Worm (Caenorhabditis elegans) whole organism, L1 larva: ENCODE data around the gene lgc-12.

Experiments used
- F16B12.6 ChIP-seq: fragments of 150-350 bp; optimal IDR thresholded peaks from 2 replicates; lab custom pipeline; 2014; ENCODE audit warnings: missing biosample characterization, missing genetic modification characterization
- aha-1 ChIP-seq: fragments of 150-350 bp; optimal IDR thresholded peaks from 2 replicates; lab custom pipeline; 2014; ENCODE audit warnings: missing biosample characterization, missing genetic modification characterization
- blmp-1 ChIP-seq: fragments of 150-350 bp; optimal IDR thresholded peaks from 2 replicates; lab custom pipeline; 2014; ENCODE audit warnings: missing biosample characterization, missing genetic modification characterization
- ceh-63 ChIP-seq: fragments of 200-800 bp; sonication (Bioruptor generic); optimal IDR thresholded peaks from 2 replicates; lab custom pipeline; 2018; ENCODE audit warnings: mild to moderate bottlenecking, missing genetic modification characterization, missing compliant biosample characterization
- ceh-90 ChIP-seq: sonication (generic microtip); optimal IDR thresholded peaks from 2 replicates; lab custom pipeline; 2016; ENCODE audit warnings: missing genetic modification characterization, missing compliant biosample characterization
- dsc-1 ChIP-seq: sonication (generic microtip); optimal IDR thresholded peaks from 2 replicates; lab custom pipeline; 2016; ENCODE audit warnings: mild to moderate bottlenecking, missing genetic modification characterization, missing compliant biosample characterization
- efl-3 ChIP-seq: fragments of 200-800 bp; sonication (Bioruptor generic); optimal IDR thresholded peaks from 2 replicates; lab custom pipeline; 2018; ENCODE audit warnings: mild to moderate bottlenecking, missing genetic modification characterization, missing compliant biosample characterization
- egl-13 ChIP-seq: sonication (generic microtip); optimal IDR thresholded peaks from 2 replicates; lab custom pipeline; 2016; ENCODE audit warnings: missing genotype, missing genetic modification reagents, missing genetic modification characterization, missing compliant biosample characterization
- fkh-8 ChIP-seq: sonication (generic microtip); optimal IDR thresholded peaks from 2 replicates; lab custom pipeline; 2016; ENCODE audit warnings: mild to moderate bottlenecking, missing genetic modification characterization, missing compliant biosample characterization
- grh-1 ChIP-seq: fragments of 200-800 bp; sonication (Bioruptor generic); IDR thresholded peaks from 2 replicates; pipeline ENCODE4 v1.3.6; 2022; ENCODE audit warnings: missing genetic modification reagents, missing genetic modification characterization, missing compliant biosample characterization
- hlh-17 ChIP-seq: fragments of 200-800 bp; sonication (Bioruptor generic); optimal IDR thresholded peaks from 2 replicates; lab custom pipeline; 2018; ENCODE audit warnings: missing genetic modification characterization, mild to moderate bottlenecking, missing compliant biosample characterization, moderate library complexity, borderline replicate concordance
- hlh-4 ChIP-seq: sonication (generic microtip); optimal IDR thresholded peaks from 2 replicates; lab custom pipeline; 2016; ENCODE audit warnings: mild to moderate bottlenecking, missing genetic modification characterization, missing compliant biosample characterization
- irx-1 ChIP-seq: sonication (generic microtip); optimal IDR thresholded peaks from 2 replicates; lab custom pipeline; 2016; ENCODE audit warnings: missing genetic modification characterization, missing compliant biosample characterization
- isw-1 ChIP-seq: fragments of 200-800 bp; sonication (Bioruptor generic); IDR thresholded peaks from 2 replicates; pipeline ENCODE4 v1.3.6; 2022; ENCODE audit warnings: missing genetic modification characterization, missing compliant biosample characterization
- lin-14 ChIP-seq: fragments of 200-800 bp; sonication (Bioruptor generic); optimal IDR thresholded peaks from 2 replicates; lab custom pipeline; 2018; ENCODE audit warnings: mild to moderate bottlenecking, missing genetic modification characterization, moderate library complexity, missing compliant biosample characterization
- lin-35 ChIP-seq, 2 experiments: fragments of 150-350 bp; optimal IDR thresholded peaks; 2 replicates each; lab custom pipeline; 2014; ENCODE audit warnings: missing biosample characterization in 2 of 2, missing genetic modification characterization in 2 of 2, missing genetic modification reagents in 2 of 2
- lir-3 ChIP-seq: sonication (generic microtip); optimal IDR thresholded peaks from 2 replicates; lab custom pipeline; 2016; ENCODE audit warnings: mild to moderate bottlenecking, missing genetic modification characterization, moderate library complexity, missing compliant biosample characterization; ENCODE audit not compliant: poor library complexity
- lsy-2 ChIP-seq, 2 experiments: fragments of 150-350 bp; optimal IDR thresholded peaks; 2 replicates each; lab custom pipeline; 2014; ENCODE audit warnings: missing biosample characterization in 2 of 2, missing genetic modification characterization in 2 of 2
- mef-2 ChIP-seq: fragments of 150-350 bp; optimal IDR thresholded peaks from 2 replicates; lab custom pipeline; 2014; ENCODE audit warnings: missing biosample characterization, missing genetic modification characterization
- mep-1 ChIP-seq: fragments of 150-350 bp; optimal IDR thresholded peaks from 2 replicates; lab custom pipeline; 2014; ENCODE audit warnings: missing biosample characterization, missing genetic modification characterization
- nhr-19 ChIP-seq: fragments of 200-800 bp; sonication (Bioruptor generic); conservative IDR thresholded peaks from 2 replicates; pipeline ENCODE4 v1.3.6; 2022; ENCODE audit warnings: missing genetic modification characterization, missing compliant biosample characterization
- nhr-20 ChIP-seq: sonication (generic microtip); optimal IDR thresholded peaks from 2 replicates; lab custom pipeline; 2016; ENCODE audit warnings: mild to moderate bottlenecking, missing genetic modification characterization, missing compliant biosample characterization
- nhr-237 ChIP-seq: fragments of 150-350 bp; optimal IDR thresholded peaks from 2 replicates; lab custom pipeline; 2014; ENCODE audit warnings: missing biosample characterization, missing genetic modification characterization
- nhr-28 ChIP-seq: fragments of 150-350 bp; optimal IDR thresholded peaks from 2 replicates; lab custom pipeline; 2014; ENCODE audit warnings: missing biosample characterization, missing genetic modification characterization
- nhr-71 ChIP-seq: sonication (generic microtip); optimal IDR thresholded peaks from 2 replicates; lab custom pipeline; 2016; ENCODE audit warnings: mild to moderate bottlenecking, missing genetic modification characterization, moderate library complexity, missing compliant biosample characterization
- nhr-85 ChIP-seq: sonication (generic microtip); peaks from one replicate; lab custom pipeline; 2016; ENCODE audit warnings: missing genetic modification characterization, inconsistent platforms, missing compliant biosample characterization
- pag-3 ChIP-seq: sonication (generic microtip); optimal IDR thresholded peaks from 2 replicates; lab custom pipeline; 2017; ENCODE audit warnings: missing genetic modification characterization, mild to moderate bottlenecking, missing compliant biosample characterization, antibody characterized with exemption, borderline replicate concordance; ENCODE audit not compliant: insufficient read depth
- pax-3 ChIP-seq: fragments of 200-800 bp; sonication (Bioruptor generic); optimal IDR thresholded peaks from 2 replicates; lab custom pipeline; 2018; ENCODE audit warnings: mild to moderate bottlenecking, missing genetic modification characterization, moderate library complexity, missing compliant biosample characterization
- rnt-1 ChIP-seq: sonication (generic microtip); optimal IDR thresholded peaks from 2 replicates; lab custom pipeline; 2016; ENCODE audit warnings: mild to moderate bottlenecking, missing genetic modification characterization, moderate library complexity, missing compliant biosample characterization
- skn-1 ChIP-seq: fragments of 150-350 bp; optimal IDR thresholded peaks from 2 replicates; lab custom pipeline; 2014; ENCODE audit warnings: missing biosample characterization, missing genetic modification characterization
- snpc-4 ChIP-seq: fragments of 150-350 bp; optimal IDR thresholded peaks from 2 replicates; lab custom pipeline; 2014; ENCODE audit warnings: missing biosample characterization, missing genetic modification characterization
- snu-23 ChIP-seq: sonication (generic microtip); optimal IDR thresholded peaks from 2 replicates; lab custom pipeline; 2016; ENCODE audit warnings: missing genetic modification characterization, missing compliant biosample characterization
- sox-4 ChIP-seq: sonication (generic microtip); optimal IDR thresholded peaks from 2 replicates; lab custom pipeline; 2016; ENCODE audit warnings: missing genetic modification characterization, missing compliant biosample characterization
- sptf-1 ChIP-seq: fragments of 150-350 bp; optimal IDR thresholded peaks from 2 replicates; lab custom pipeline; 2014; ENCODE audit warnings: missing biosample characterization, missing genetic modification characterization
- sup-37 ChIP-seq: fragments of 200-800 bp; sonication (Bioruptor generic); optimal IDR thresholded peaks from 2 replicates; lab custom pipeline; 2018; ENCODE audit warnings: mild to moderate bottlenecking, missing genetic modification characterization, missing compliant biosample characterization
- swsn-7 ChIP-seq: sonication (generic microtip); optimal IDR thresholded peaks from 2 replicates; lab custom pipeline; 2016; ENCODE audit warnings: missing genetic modification characterization, missing compliant biosample characterization
- tbx-2 ChIP-seq: sonication (generic microtip); optimal IDR thresholded peaks from 2 replicates; lab custom pipeline; 2016; ENCODE audit warnings: missing genetic modification characterization, missing compliant biosample characterization
- tlp-1 ChIP-seq: fragments of 150-350 bp; optimal IDR thresholded peaks from 2 replicates; lab custom pipeline; 2014; ENCODE audit warnings: missing biosample characterization, missing genetic modification characterization
- unc-130 ChIP-seq: fragments of 150-350 bp; optimal IDR thresholded peaks from 2 replicates; lab custom pipeline; 2017; ENCODE audit warnings: missing biosample characterization, missing genetic modification characterization, inconsistent platforms
- xbp-1 ChIP-seq: sonication (generic microtip); optimal IDR thresholded peaks from 2 replicates; lab custom pipeline; 2016; ENCODE audit warnings: missing genetic modification characterization, missing compliant biosample characterization
- zag-1 ChIP-seq: fragments of 150-350 bp; optimal IDR thresholded peaks from 2 replicates; lab custom pipeline; 2014; ENCODE audit warnings: missing biosample characterization, missing genetic modification characterization
- ztf-11 ChIP-seq, 2 experiments: sonication (generic microtip); optimal IDR thresholded peaks; 2 replicates each; lab custom pipeline; 2016 to 2017; ENCODE audit warnings: missing genetic modification characterization in 2 of 2, missing biosample characterization in 1 of 2, missing compliant biosample characterization in 1 of 2

Gene lgc-12

ce11 chrIII:7544211-7544610 is 17.8 kb upstream of the lgc-12 start (continued):
- TF ChIP-seq isw-1 (GFP tag; lab: Robert Waterston, UW) (no peak), lsy-2 (tag; optimal IDR thresholded peaks at IDR 0.05; lab: Kevin White, UChicago) (peak; percentile 42 to 45), efl-3 (GFP tag; lab: Kevin White, UChicago) (no peak), fkh-8 (tag; lab: Kevin White, UChicago) (no peak), ztf-11 (tag; optimal IDR thresholded peaks at IDR 0.05; lab: Kevin White, UChicago) (no peak), nhr-20 (tag; lab: Kevin White, UChicago) (peak; percentile 14), tbx-2 (tag; lab: Kevin White, UChicago) (no peak), F16B12.6 (tag; lab: Kevin White, UChicago) (no peak), aha-1 (tag; lab: Kevin White, UChicago) (no peak), mef-2 (no peak), lin-14 (GFP tag; lab: Kevin White, UChicago) (peak; percentile 64), dsc-1 (tag; lab: Kevin White, UChicago) (peak; percentile 16), ceh-90 (tag; lab: Kevin White, UChicago) (no peak), skn-1 (no peak), pag-3 (tag; lab: Kevin White, UChicago) (peak; percentile 83), irx-1 (no peak), nhr-85 (tag; lab: Kevin White, UChicago) (peak; percentile 76), swsn-7 (tag; lab: Kevin White, UChicago) (no peak), sptf-1 (tag; lab: Kevin White, UChicago) (no peak), unc-130 (tag; lab: Kevin White, UChicago) (peak; percentile 25), zag-1 (tag; lab: Kevin White, UChicago) (no peak), tlp-1 (no peak), nhr-19 (GFP tag; lab: Robert Waterston, UW) (no peak), nhr-237 (no peak), blmp-1 (peak; percentile 88), xbp-1 (no peak), rnt-1 (tag; lab: Kevin White, UChicago) (peak; percentile 50), pax-3 (tag; lab: Kevin White, UChicago) (no peak), sox-4 (tag; lab: Kevin White, UChicago) (no peak), lir-3 (tag; lab: Kevin White, UChicago) (no peak), hlh-4 (no peak), grh-1 (no peak), egl-13 (tag; lab: Kevin White, UChicago) (no peak), ceh-63 (GFP tag; lab: Kevin White, UChicago) (no peak)
- TF ChIP-seq, all 84 proteins: peak for 14

ce11 chrIII:7545189-7545588 is 16.8 kb upstream of the lgc-12 start:
- TF ChIP-seq nhr-71 (tag; lab: Kevin White, UChicago) (peak; percentile 6), lin-35 (GFP tag; optimal IDR thresholded peaks at IDR 0.05; lab: Kevin White, UChicago) (no peak), efl-3 (GFP tag; lab: Kevin White, UChicago) (no peak), rnt-1 (tag; lab: Kevin White, UChicago) (peak; percentile 47), nhr-28 (no peak), lsy-2 (tag; optimal IDR thresholded peaks at IDR 0.05; lab: Kevin White, UChicago) (peak in 1 of 2 experiments; percentile 15), snu-23 (GFP tag; lab: Kevin White, UChicago) (peak; percentile 3), snpc-4 (tag; lab: Kevin White, UChicago) (no peak), lin-14 (GFP tag; lab: Kevin White, UChicago) (peak; percentile 32)

- TF ChIP-seq nhr-19 (GFP tag; lab: Robert Waterston, UW) = 0 out of 2 replicates have a peak, but pooled peaks have one; percentile 9
- no peak for TF ChIP-seq efl-3 (GFP tag; lab: Kevin White, UChicago)
- TF ChIP-seq lin-14 (GFP tag; lab: Kevin White, UChicago) = peak; percentile 75
- peak; percentile 20 for TF ChIP-seq rnt-1 (tag; lab: Kevin White, UChicago)
- no peak for TF ChIP-seq sup-37
- peak; percentile 52 for TF ChIP-seq pag-3 (tag; lab: Kevin White, UChicago)
- TF ChIP-seq mef-2 = no peak
- TF ChIP-seq nhr-237 = no peak
- TF ChIP-seq hlh-17 (GFP tag; lab: Kevin White, UChicago) = no peak
- TF ChIP-seq mep-1 (tag; lab: Kevin White, UChicago) = no peak
- peak; percentile 30 for TF ChIP-seq nhr-71 (tag; lab: Kevin White, UChicago)
Observed at ce11 chrIII:7548963-7549362, 13.0 kb upstream of the lgc-12 start.
